Worm (Caenorhabditis elegans): ENCODE measurements around the gene clc-28.

Gene clc-28

DNA sequence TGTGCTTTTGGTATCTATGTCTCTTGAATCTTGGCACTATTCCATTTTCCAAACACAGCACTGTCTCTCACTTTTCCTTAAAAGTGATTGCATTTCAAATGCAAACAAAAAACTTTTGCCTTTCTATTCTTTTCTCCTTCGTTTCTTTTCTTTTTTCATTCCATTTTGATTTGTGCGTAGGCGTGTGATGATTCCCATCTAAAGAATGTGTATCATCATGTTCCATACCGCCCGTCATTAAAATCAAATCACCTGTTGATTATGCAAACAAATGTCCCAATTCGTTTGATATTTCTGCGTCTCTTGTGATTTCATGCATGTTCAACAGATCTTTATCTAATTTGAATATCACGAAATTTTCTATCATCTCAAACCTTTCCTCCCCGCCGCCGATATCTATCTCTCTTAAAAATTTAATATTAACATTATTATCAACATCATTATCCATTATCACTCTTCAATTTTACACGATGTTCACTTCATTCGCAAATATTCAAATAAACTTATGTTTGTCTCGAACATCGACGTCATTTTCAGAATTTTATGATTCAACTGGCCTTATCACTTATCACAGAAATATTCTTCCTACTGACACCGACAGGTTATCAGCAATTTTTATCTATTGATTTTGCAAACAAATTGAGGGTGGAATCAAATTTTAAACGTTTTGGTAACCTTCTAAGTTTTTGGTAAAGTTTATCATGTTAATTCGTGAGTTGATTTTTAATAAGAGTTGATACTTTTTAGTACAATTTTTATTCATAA is 47.8 kb downstream of the clc-28 start:
- TF ChIP-seq ceh-36 (tag; optimal IDR thresholded peaks at IDR 0.05) (no peak), ets-7 (tag; optimal IDR thresholded peaks at IDR 0.05) (no peak), flt-1 (GFP tag; IDR thresholded peaks at IDR 0.05) (no peak), ama-1 (optimal IDR thresholded peaks at IDR 0.05) (no peak), B0310.2 (tag; optimal IDR thresholded peaks at IDR 0.05) (no peak)

DNA sequence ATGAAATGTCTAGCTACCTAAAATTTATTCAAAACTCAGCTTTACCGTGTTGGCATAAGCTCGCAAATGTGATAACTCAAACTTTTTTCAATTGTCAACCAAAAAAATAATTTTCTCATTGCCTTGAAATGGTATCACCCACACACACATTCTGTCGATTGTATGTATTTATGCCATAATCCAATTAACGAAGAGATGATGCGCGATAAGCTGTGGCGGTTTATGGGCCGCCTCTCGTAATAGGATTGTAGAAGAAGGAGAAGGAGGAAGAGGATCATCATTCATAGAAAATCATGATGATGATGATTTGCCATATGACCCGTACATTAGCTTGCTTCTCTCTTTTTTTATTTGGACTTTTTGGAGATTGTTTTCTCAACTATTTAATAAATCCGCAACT is 50.1 kb downstream of the clc-28 start:
- TF ChIP-seq hmbx-1 (tag; optimal IDR thresholded peaks at IDR 0.05) (no peak), scrt-1 (GFP tag; IDR thresholded peaks at IDR 0.05) (no peak), F13C5.2 (tag; optimal IDR thresholded peaks at IDR 0.05) (no peak), flt-1 (GFP tag; IDR thresholded peaks at IDR 0.05) (no peak), ets-7 (tag; optimal IDR thresholded peaks at IDR 0.05) (no peak), tra-4 (tag; optimal IDR thresholded peaks at IDR 0.05) (no peak)
